Worm (Caenorhabditis elegans): ENCODE measurements around the gene C42D4.18.

The C42D4.18 gene

ce11 chrIV:7165723-7166122, 860 bp upstream of the C42D4.18 start, which contains the start of gene rpc-1:
Gene rpc-1 (minus strand): TSS chrIV:7165748.
- TF ChIP-seq skn-1 (tag; optimal IDR thresholded peaks at IDR 0.05): no peak
- no peak for TF ChIP-seq ceh-16 (tag; optimal IDR thresholded peaks at IDR 0.05)
- peak; percentile 85 for TF ChIP-seq nhr-129 (tag; optimal IDR thresholded peaks at IDR 0.05)
- TF ChIP-seq nhr-25 (tag; optimal IDR thresholded peaks at IDR 0.05): no peak
- TF ChIP-seq nhr-11 (tag; optimal IDR thresholded peaks at IDR 0.05): no peak
- peak; percentile 63 for TF ChIP-seq C34F6.9 (tag; optimal IDR thresholded peaks at IDR 0.05)
- TF ChIP-seq gmeb-1 (tag; optimal IDR thresholded peaks at IDR 0.05): peak; percentile 83
- peak in 1 of 2 experiments; percentile 56 for TF ChIP-seq lsy-2 (tag; optimal IDR thresholded peaks at IDR 0.05)

DNA sequence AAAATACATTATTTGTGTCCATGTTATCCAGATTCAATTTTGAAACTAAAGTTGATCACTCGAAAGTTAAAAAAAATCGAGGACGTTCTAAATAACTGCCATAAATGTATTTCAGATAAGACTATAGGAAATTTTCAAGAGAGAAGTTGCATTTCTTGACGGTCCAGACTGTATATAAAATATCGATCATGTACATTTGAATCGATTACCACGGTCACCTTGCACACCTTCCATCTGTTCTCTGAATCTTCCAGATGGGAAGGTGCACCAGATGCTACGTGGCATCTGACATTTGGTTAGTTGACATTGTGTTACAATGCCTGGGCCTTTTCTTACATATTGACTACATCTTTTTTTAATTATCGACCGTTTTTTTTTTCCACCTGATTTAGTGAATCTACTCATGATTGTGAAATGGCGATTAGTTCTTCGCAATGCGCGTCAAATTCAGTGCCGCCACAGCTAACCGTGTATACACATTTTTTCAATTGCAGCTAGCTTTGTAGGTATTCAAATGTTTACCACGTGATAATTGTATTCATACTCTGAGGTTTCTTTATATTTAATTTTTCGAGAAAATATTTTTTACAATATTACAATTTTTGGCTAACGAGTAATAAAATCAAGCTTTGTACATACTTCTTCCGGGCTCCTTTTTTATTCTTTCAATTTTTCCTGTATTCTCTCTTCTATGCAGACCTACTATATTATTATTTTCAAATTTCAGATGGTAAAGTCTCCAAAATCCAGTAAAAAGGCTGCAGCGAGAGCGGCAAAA, 1.6 kb downstream of the C42D4.18 start, which contains the start of gene skr-16:
Gene skr-16 (plus strand): TSS at position 728 of the 778 bp plus-strand sequence.
- TF ChIP-seq C34F6.9 (tag; optimal IDR thresholded peaks at IDR 0.05): peak; percentile 70
- TF ChIP-seq ztf-11 (tag; optimal IDR thresholded peaks at IDR 0.05): no peak
- no peak for TF ChIP-seq fos-1 (tag; optimal IDR thresholded peaks at IDR 0.05)
- TF ChIP-seq unc-39 (tag; optimal IDR thresholded peaks at IDR 0.05): no peak
- TF ChIP-seq mbf-1 (tag; optimal IDR thresholded peaks at IDR 0.05): no peak
- no peak for TF ChIP-seq lsy-2 (tag; optimal IDR thresholded peaks at IDR 0.05)
- no peak for TF ChIP-seq nhr-11 (tag; optimal IDR thresholded peaks at IDR 0.05)
- TF ChIP-seq nhr-21 (tag; optimal IDR thresholded peaks at IDR 0.05): no peak
- no peak for TF ChIP-seq sma-9 (GFP tag; optimal IDR thresholded peaks at IDR 0.05)
- TF ChIP-seq sma-9 (tag; optimal IDR thresholded peaks at IDR 0.05): no peak
- TF ChIP-seq unc-62 (GFP tag; optimal IDR thresholded peaks at IDR 0.05): no peak
- TF ChIP-seq R02D3.7 (tag; optimal IDR thresholded peaks at IDR 0.05): no peak
- TF ChIP-seq lin-39 (tag; optimal IDR thresholded peaks at IDR 0.05): no peak
- TF ChIP-seq ZK546.5 (tag; optimal IDR thresholded peaks at IDR 0.05): no peak
- TF ChIP-seq F13H6.1 (tag; optimal IDR thresholded peaks at IDR 0.05): no peak
- no peak for TF ChIP-seq zag-1 (tag; optimal IDR thresholded peaks at IDR 0.05)
- no peak for TF ChIP-seq ztf-4 (tag; optimal IDR thresholded peaks at IDR 0.05)
- no peak for TF ChIP-seq egl-27 (tag; optimal IDR thresholded peaks at IDR 0.05)
- TF ChIP-seq nhr-23 (tag; optimal IDR thresholded peaks at IDR 0.05): no peak
- peak; percentile 0 for TF ChIP-seq nhr-129 (tag; optimal IDR thresholded peaks at IDR 0.05)
- TF ChIP-seq Y55F3AM.14 (GFP tag; optimal IDR thresholded peaks at IDR 0.05): no peak
- no peak for TF ChIP-seq ceh-16 (tag; optimal IDR thresholded peaks at IDR 0.05)
- TF ChIP-seq alr-1 (tag; optimal IDR thresholded peaks at IDR 0.05): no peak
- TF ChIP-seq lin-13 (GFP tag; optimal IDR thresholded peaks at IDR 0.05): peak; percentile 1
- TF ChIP-seq mdl-1 (tag; optimal IDR thresholded peaks at IDR 0.05): no peak
- no peak for TF ChIP-seq nhr-12 (tag; optimal IDR thresholded peaks at IDR 0.05)
- TF ChIP-seq sem-4 (tag; optimal IDR thresholded peaks at IDR 0.05): no peak
- no peak for TF ChIP-seq ztf-1 (GFP tag; conservative IDR thresholded peaks at IDR 0.05)
- peak; percentile 5 for TF ChIP-seq sma-3 (GFP tag; optimal IDR thresholded peaks at IDR 0.05)
- peak; percentile 31 for TF ChIP-seq unc-55 (GFP tag; optimal IDR thresholded peaks at IDR 0.05)
- peak; percentile 43 for TF ChIP-seq crh-2 (tag; optimal IDR thresholded peaks at IDR 0.05)
- TF ChIP-seq nhr-25 (tag; optimal IDR thresholded peaks at IDR 0.05): no peak
- TF ChIP-seq lin-11 (tag; optimal IDR thresholded peaks at IDR 0.05): no peak
- no peak for TF ChIP-seq peb-1 (tag; optimal IDR thresholded peaks at IDR 0.05)
- TF ChIP-seq elt-1 (tag; optimal IDR thresholded peaks at IDR 0.05): no peak
- TF ChIP-seq blmp-1 (tag; optimal IDR thresholded peaks at IDR 0.05; ENCODE audit: insufficient read depth): no peak
- no peak for TF ChIP-seq skn-1 (tag; optimal IDR thresholded peaks at IDR 0.05)

DNA sequence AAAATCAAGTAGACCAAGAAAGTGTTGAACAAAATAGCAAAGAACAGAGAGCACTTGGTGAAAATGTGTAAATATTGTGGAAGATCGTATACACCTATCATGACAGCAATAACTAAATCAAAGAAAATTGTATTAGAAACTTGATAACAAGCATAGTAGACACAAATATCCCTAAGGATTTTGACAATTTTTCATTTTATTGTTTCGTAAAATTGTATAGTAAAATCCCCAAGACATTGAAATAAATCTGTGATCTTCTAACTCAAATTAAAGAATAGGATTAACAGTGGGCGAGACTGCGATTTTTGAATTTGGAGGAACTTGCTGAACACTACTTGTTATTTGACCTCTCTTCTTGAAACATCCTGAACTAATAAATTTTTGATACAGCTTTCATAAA, 4.6 kb downstream of the C42D4.18 start, which contains the start of gene str-220:
Gene str-220 (minus strand): TSS at position 101 of the 400 bp plus-strand sequence.
- TF ChIP-seq unc-55 (GFP tag; optimal IDR thresholded peaks at IDR 0.05) (no peak), alr-1 (tag; optimal IDR thresholded peaks at IDR 0.05) (no peak), lsy-2 (tag; optimal IDR thresholded peaks at IDR 0.05) (no peak), C34F6.9 (tag; optimal IDR thresholded peaks at IDR 0.05) (no peak), nhr-129 (tag; optimal IDR thresholded peaks at IDR 0.05) (no peak)
